Worm (Caenorhabditis elegans): ENCODE measurements around the gene npr-9.

ce11 chrX:11346155-11346554 is 16.6 kb downstream of the npr-9 start, which contains the start of gene oct-2:
- TF ChIP-seq ZK546.5 (tag; optimal IDR thresholded peaks at IDR 0.05): no peak
- TF ChIP-seq unc-39 (tag; optimal IDR thresholded peaks at IDR 0.05): no peak

Measured in whole organism, L2 larva.